Worm (Caenorhabditis elegans): ENCODE data around the gene sdz-28.
"Not testable (repeated sequence)": the region's sequence is repeated elsewhere in the genome, so short reads cannot be mapped to it uniquely, and the experiment has no call there.

ce11 chrII:2153708-2154107 is 22.8 kb downstream of the sdz-28 start, which contains the start of gene math-18:
- TF ChIP-seq dao-5, him-1 (tag; optimal IDR thresholded peaks at IDR 0.05): not testable (repeated sequence)
